Worm (Caenorhabditis elegans) whole organism, L4 larva: ENCODE results near the gene T26H5.9.

Experiments
- ama-1 ChIP-seq: fragments of 150-350 bp; optimal IDR thresholded peaks from 2 replicates; lab custom pipeline; 2014; ENCODE audit warnings: inconsistent platforms, mixed read lengths
- ceh-82 ChIP-seq: sonication (generic microtip); optimal IDR thresholded peaks from 2 replicates; lab custom pipeline; 2017; ENCODE audit warnings: missing biosample characterization, missing genetic modification characterization
- dve-1 ChIP-seq: sonication (generic microtip); optimal IDR thresholded peaks from 2 replicates; lab custom pipeline; 2017; ENCODE audit warnings: antibody characterized with exemption, mild to moderate bottlenecking, missing genetic modification characterization, missing compliant biosample characterization; ENCODE audit not compliant: insufficient read depth
- nhr-25 ChIP-seq: sonication (generic microtip); optimal IDR thresholded peaks from 2 replicates; lab custom pipeline; 2017; ENCODE audit warnings: missing genetic modification characterization, mild to moderate bottlenecking, missing compliant biosample characterization, antibody characterized with exemption, moderate library complexity, borderline replicate concordance; ENCODE audit not compliant: insufficient read depth
- nhr-28 ChIP-seq: fragments of 150-350 bp; optimal IDR thresholded peaks from 2 replicates; lab custom pipeline; 2014; ENCODE audit warnings: missing biosample characterization, missing genetic modification characterization
- tag-97 ChIP-seq: fragments of 200-800 bp; sonication (Bioruptor generic); IDR thresholded peaks from 2 replicates; pipeline ENCODE4 v1.3.6; 2022; ENCODE audit warnings: missing genetic modification characterization, missing compliant biosample characterization
- unc-62 ChIP-seq, 3 experiments: fragments of 150-350 bp in 1 of 3; sonication (generic microtip); optimal IDR thresholded peaks in 2 of 3; peaks in 1 of 3; 1 replicate in 1 of 3; 2 replicates in 2 of 3; lab custom pipeline; 2014 to 2017; ENCODE audit warnings: missing biosample characterization in 3 of 3, missing genetic modification characterization in 3 of 3, missing genetic modification reagents in 3 of 3, missing genotype in 1 of 3

DNA sequence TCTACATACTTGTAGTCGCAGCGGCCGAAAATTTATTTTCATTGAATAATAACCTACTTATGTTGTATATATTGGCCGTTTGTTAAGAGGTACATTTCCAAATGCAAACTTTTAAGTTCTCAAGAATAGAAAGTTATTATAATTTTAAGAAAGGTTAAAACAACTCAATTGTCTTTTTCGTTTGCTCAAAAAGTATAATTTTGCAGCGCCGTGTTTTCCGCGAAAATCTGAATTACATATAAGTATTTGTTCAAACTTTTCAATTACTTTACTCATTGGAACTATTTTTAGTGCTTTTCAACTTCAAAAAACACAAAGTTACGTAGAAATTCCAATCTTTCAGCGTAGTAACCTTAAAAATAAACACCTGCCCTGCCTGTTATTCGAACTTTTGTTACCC is 721 bp downstream of the T26H5.9 start, which contains the start of gene srh-239:
- TF ChIP-seq ama-1 (no peak), dve-1 (tag; lab: Kevin White, UChicago) (no peak), ceh-82 (tag; lab: Kevin White, UChicago) (no peak), unc-62 (GFP tag; optimal IDR thresholded peaks at IDR 0.05 in 1 of 2; lab: Kevin White, UChicago) (no peak), unc-62 (tag; optimal IDR thresholded peaks at IDR 0.05; lab: Kevin White, UChicago) (no peak), nhr-28 (no peak), tag-97 (GFP tag; lab: Robert Waterston, UW) (no peak), nhr-25 (no peak)
